Worm (Caenorhabditis elegans) whole organism, early embryonic: ENCODE data around the gene clec-73.

Experiments used
- F13C5.2 ChIP-seq: sonication (generic microtip); optimal IDR thresholded peaks from 2 replicates; lab custom pipeline; 2017; ENCODE audit warnings: mild to moderate bottlenecking, missing genetic modification characterization, inconsistent platforms, missing compliant biosample characterization
- aly-1 ChIP-seq: sonication (generic microtip); optimal IDR thresholded peaks from 2 replicates; lab custom pipeline; 2016; ENCODE audit warnings: missing genetic modification characterization, missing compliant biosample characterization
- ama-1 ChIP-seq: fragments of 150-350 bp; optimal IDR thresholded peaks from 2 replicates; lab custom pipeline; 2014
- ets-7 ChIP-seq: sonication (generic microtip); optimal IDR thresholded peaks from 2 replicates; lab custom pipeline; 2016; ENCODE audit warnings: missing genotype, missing genetic modification characterization, missing compliant biosample characterization
- flt-1 ChIP-seq: fragments of 200-800 bp; sonication (Bioruptor generic); IDR thresholded peaks from 2 replicates; pipeline ENCODE4 v1.3.6; 2022; ENCODE audit warnings: missing genetic modification characterization, missing compliant biosample characterization
- scrt-1 ChIP-seq: fragments of 200-800 bp; sonication (Bioruptor generic); IDR thresholded peaks from 2 replicates; pipeline ENCODE4 v1.3.6; 2022; ENCODE audit warnings: missing genetic modification characterization, missing compliant biosample characterization
- tbx-37 ChIP-seq: fragments of 200-800 bp; sonication (Bioruptor generic); conservative IDR thresholded peaks from 2 replicates; pipeline ENCODE4 v1.3.6; 2022; ENCODE audit warnings: missing genetic modification reagents, missing genetic modification characterization, missing compliant biosample characterization

ce11 chrIV:3941658-3942328 lies 14.2 kb downstream of the clec-73 start, which contains the start of gene clec-174:
- TF ChIP-seq ama-1 (lab: Kevin White, UChicago) = no peak
- TF ChIP-seq ets-7 (tag; lab: Kevin White, UChicago) = no peak
- no peak for TF ChIP-seq scrt-1
- TF ChIP-seq aly-1 = no peak
- TF ChIP-seq F13C5.2 (tag; lab: Kevin White, UChicago) = no peak
- no peak for TF ChIP-seq tbx-37 (GFP tag; lab: Robert Waterston, UW)
- TF ChIP-seq flt-1 = no peak
